Fruit fly (Drosophila melanogaster) whole organism, prepupa: ENCODE results near the gene Nplp3.

Experiments
- CG11294 ChIP-seq: fragments of 200-800 bp; sonication (Bioruptor generic); IDR thresholded peaks from 2 replicates; pipeline ENCODE4 v1.3.6; 2022; ENCODE audit warnings: missing biosample characterization, missing genetic modification characterization
- CG15336 ChIP-seq: fragments of 200-800 bp; sonication (Bioruptor generic); IDR thresholded peaks from 2 replicates; pipeline ENCODE4 v1.3.6; 2022; ENCODE audit warnings: missing biosample characterization, missing genetic modification characterization
- CG1621 ChIP-seq: fragments of 200-800 bp; sonication (Bioruptor generic); optimal IDR thresholded peaks from 3 replicates; lab custom pipeline; 2018; ENCODE audit warnings: missing biosample characterization, mild to moderate bottlenecking, missing genetic modification characterization
- CG34406 ChIP-seq: fragments of 200-800 bp; sonication (Bioruptor generic); optimal IDR thresholded peaks from 3 replicates; lab custom pipeline; 2016; ENCODE audit warnings: missing biosample characterization, missing genetic modification characterization
- CG6854 ChIP-seq: fragments of 200-800 bp; sonication (Bioruptor generic); optimal IDR thresholded peaks from 2 replicates; lab custom pipeline; 2017; ENCODE audit warnings: missing biosample characterization, mild to moderate bottlenecking, missing genetic modification characterization
- CG8632 ChIP-seq: fragments of 200-800 bp; sonication (Bioruptor generic); optimal IDR thresholded peaks from 3 replicates; lab custom pipeline; 2016; ENCODE audit warnings: missing biosample characterization, missing genetic modification characterization
- Lpt ChIP-seq: fragments of 200-800 bp; sonication (Bioruptor generic); optimal IDR thresholded peaks from 3 replicates; lab custom pipeline; 2016; ENCODE audit warnings: missing biosample characterization, missing genetic modification characterization
- Sox102F ChIP-seq: fragments of 200-800 bp; sonication (Bioruptor generic); optimal IDR thresholded peaks from 2 replicates; lab custom pipeline; 2016; ENCODE audit warnings: missing biosample characterization, mild to moderate bottlenecking, missing genetic modification characterization
- spab ChIP-seq: fragments of 200-800 bp; sonication (Bioruptor generic); optimal IDR thresholded peaks from 2 replicates; lab custom pipeline; 2017; ENCODE audit warnings: missing biosample characterization, mild to moderate bottlenecking, missing genetic modification characterization, missing genetic modification reagents

- TF ChIP-seq CG8632 (GFP tag; lab: Kevin White, UChicago) (no peak), CG1621 (tag; lab: Kevin White, UChicago) (no peak), CG6854 (GFP tag; lab: Kevin White, UChicago) (no peak), spab (GFP tag; lab: Kevin White, UChicago) (no peak), CG15336 (GFP tag; lab: Robert Waterston, UW) (no peak), Sox102F (GFP tag; lab: Kevin White, UChicago) (no peak), CG11294 (no peak), CG34406 (no peak), Lpt (no peak)
Measured at dm6 chr3L:16326657-16327056, 8.8 kb downstream of the Nplp3 start, which contains the start of the genes CG13040 and CG13039.
